Worm (Caenorhabditis elegans): ENCODE data around the gene sao-1.

ce11 chrV:13992485-13992884, 28.8 kb downstream of the sao-1 start, which contains the start of gene droe-4:
- TF ChIP-seq lsy-2 (tag; optimal IDR thresholded peaks at IDR 0.05) (no peak), R02D3.7 (tag; optimal IDR thresholded peaks at IDR 0.05) (no peak), zag-1 (tag; optimal IDR thresholded peaks at IDR 0.05) (no peak), lin-39 (tag; optimal IDR thresholded peaks at IDR 0.05) (no peak)
